Fruit fly (Drosophila melanogaster) whole organism, embryonic: ENCODE measurements around the gene Sr-CIII.

Experiments
- Adf1 ChIP-seq: fragments of 200-800 bp; sonication (Bioruptor generic); IDR thresholded peaks from 2 replicates; pipeline ENCODE4 v1.3.6; 2022; ENCODE audit warnings: missing biosample characterization, missing genetic modification characterization
- Aef1 ChIP-seq: fragments of 200-800 bp; sonication (Bioruptor generic); IDR thresholded peaks from 3 replicates; pipeline ENCODE4 v1.3.6; 2022; ENCODE audit warnings: missing biosample characterization, missing genetic modification characterization
- CG10147 ChIP-seq: fragments of 200-800 bp; sonication (Bioruptor generic); optimal IDR thresholded peaks from 2 replicates; lab custom pipeline; 2019; ENCODE audit warnings: missing biosample characterization, mild to moderate bottlenecking, missing genetic modification characterization, moderate library complexity
- CG11695 ChIP-seq: fragments of 200-800 bp; sonication (Bioruptor generic); IDR thresholded peaks from 3 replicates; pipeline ENCODE4 v1.3.6; 2022; ENCODE audit warnings: missing biosample characterization, missing genetic modification characterization
- CG12299 ChIP-seq: fragments of 200-800 bp; sonication (Bioruptor generic); optimal IDR thresholded peaks from 2 replicates; lab custom pipeline; 2018; ENCODE audit warnings: missing biosample characterization, mild to moderate bottlenecking, missing genetic modification characterization
- CG14014 ChIP-seq: fragments of 200-800 bp; sonication (Bioruptor generic); IDR thresholded peaks from 2 replicates; pipeline ENCODE4 v1.3.6; 2022; ENCODE audit warnings: missing biosample characterization, missing genetic modification characterization
- CG1647 ChIP-seq: fragments of 200-800 bp; sonication (Bioruptor generic); optimal IDR thresholded peaks from 3 replicates; lab custom pipeline; 2016; ENCODE audit warnings: missing biosample characterization, missing genetic modification characterization
- CG17328 ChIP-seq: fragments of 200-800 bp; sonication (Bioruptor generic); IDR thresholded peaks from 2 replicates; pipeline ENCODE4 v1.3.6; 2022; ENCODE audit warnings: missing biosample characterization, missing genetic modification characterization
- CG1792 ChIP-seq: fragments of 200-800 bp; sonication (Bioruptor generic); optimal IDR thresholded peaks from 2 replicates; lab custom pipeline; 2016; ENCODE audit warnings: missing biosample characterization, missing genetic modification characterization
- CG2120 ChIP-seq: fragments of 200-800 bp; sonication (Bioruptor generic); optimal IDR thresholded peaks from 3 replicates; lab custom pipeline; 2016; ENCODE audit warnings: missing biosample characterization, missing genetic modification characterization
- CG2129 ChIP-seq: fragments of 200-800 bp; sonication (Bioruptor generic); IDR thresholded peaks from 2 replicates; pipeline ENCODE4 v1.3.6; 2022; ENCODE audit warnings: missing biosample characterization, missing genetic modification characterization; ENCODE audit not compliant: partially characterized antibody
- CG2678 ChIP-seq: fragments of 200-800 bp; sonication (Bioruptor generic); optimal IDR thresholded peaks from 3 replicates; lab custom pipeline; 2019; ENCODE audit warnings: missing biosample characterization, mild to moderate bottlenecking, missing genetic modification characterization, moderate library complexity
- CG31441 ChIP-seq: fragments of 200-800 bp; sonication (Bioruptor generic); IDR thresholded peaks from 2 replicates; pipeline ENCODE4 v1.3.6; 2022; ENCODE audit warnings: missing biosample characterization, missing genetic modification characterization
- CG3281 ChIP-seq: fragments of 200-800 bp; sonication (Bioruptor generic); optimal IDR thresholded peaks from 3 replicates; lab custom pipeline; 2017; ENCODE audit warnings: missing biosample characterization, mild to moderate bottlenecking, missing genetic modification characterization
- CG3407 ChIP-seq: fragments of 200-800 bp; sonication (Bioruptor generic); optimal IDR thresholded peaks from 2 replicates; lab custom pipeline; 2018; ENCODE audit warnings: missing biosample characterization, mild to moderate bottlenecking, missing genetic modification characterization
- CG3838 ChIP-seq: fragments of 200-800 bp; sonication (Bioruptor generic); optimal IDR thresholded peaks from 3 replicates; lab custom pipeline; 2016; ENCODE audit warnings: missing biosample characterization, missing genetic modification characterization
- CG3995 ChIP-seq: fragments of 200-800 bp; sonication (Bioruptor generic); optimal IDR thresholded peaks from 3 replicates; lab custom pipeline; 2016; ENCODE audit warnings: missing biosample characterization, missing genetic modification characterization
- CG4424 ChIP-seq: fragments of 200-800 bp; sonication (Bioruptor generic); optimal IDR thresholded peaks from 3 replicates; lab custom pipeline; 2016; ENCODE audit warnings: missing biosample characterization, missing genetic modification characterization
- CG6272 ChIP-seq: fragments of 200-800 bp; sonication (Bioruptor generic); IDR thresholded peaks from 2 replicates; pipeline ENCODE4 v1.3.6; 2022; ENCODE audit warnings: missing biosample characterization, missing genetic modification characterization
- CG6683 ChIP-seq: fragments of 200-800 bp; sonication (Bioruptor generic); optimal IDR thresholded peaks from 2 replicates; lab custom pipeline; 2017; ENCODE audit warnings: missing biosample characterization, mild to moderate bottlenecking, missing genetic modification characterization, missing genetic modification reagents
- CG7372 ChIP-seq: fragments of 200-800 bp; sonication (Bioruptor generic); IDR thresholded peaks from 2 replicates; pipeline ENCODE4 v1.3.6; 2022; ENCODE audit warnings: missing biosample characterization, missing genetic modification characterization
- CG7987 ChIP-seq: fragments of 200-800 bp; sonication (Bioruptor generic); optimal IDR thresholded peaks from 2 replicates; lab custom pipeline; 2018; ENCODE audit warnings: missing biosample characterization, mild to moderate bottlenecking, missing genetic modification characterization, moderate library complexity
- CG8944 ChIP-seq: fragments of 200-800 bp; sonication (Bioruptor generic); optimal IDR thresholded peaks from 3 replicates; lab custom pipeline; 2016; ENCODE audit warnings: missing biosample characterization, missing genetic modification characterization
- Chrac-16 ChIP-seq: fragments of 200-800 bp; sonication (Bioruptor generic); optimal IDR thresholded peaks from 3 replicates; lab custom pipeline; 2016; ENCODE audit warnings: missing biosample characterization, missing genetic modification characterization
- Dip2 ChIP-seq: fragments of 200-800 bp; sonication (Bioruptor generic); IDR thresholded peaks from 2 replicates; pipeline ENCODE4 v1.3.6; 2022; ENCODE audit warnings: missing biosample characterization, missing genetic modification characterization
- Dll ChIP-seq: fragments of 200-800 bp; sonication (Bioruptor generic); IDR thresholded peaks from 4 replicates; pipeline ENCODE4 v1.3.6; 2022; ENCODE audit warnings: missing biosample characterization, missing genetic modification characterization; ENCODE audit not compliant: partially characterized antibody
- ERR ChIP-seq: fragments of 200-800 bp; sonication (Bioruptor generic); optimal IDR thresholded peaks from 2 replicates; lab custom pipeline; 2016; ENCODE audit warnings: missing biosample characterization, missing genetic modification characterization
- HHEX ChIP-seq: fragments of 200-800 bp; sonication (Bioruptor generic); optimal IDR thresholded peaks from 3 replicates; lab custom pipeline; 2017; ENCODE audit warnings: missing biosample characterization, mild to moderate bottlenecking, missing genetic modification characterization, missing genetic modification reagents
- Optix ChIP-seq: fragments of 200-800 bp; sonication (Bioruptor generic); IDR thresholded peaks from 3 replicates; pipeline ENCODE4 v1.3.6; 2022; ENCODE audit warnings: missing biosample characterization, missing genetic modification characterization
- Pdp1 ChIP-seq, 2 experiments: fragments of 200-800 bp; sonication (Bioruptor generic); optimal IDR thresholded peaks; 3 replicates each; lab custom pipeline; 2016; ENCODE audit warnings: missing biosample characterization in 2 of 2, missing genetic modification characterization in 2 of 2, mild to moderate bottlenecking in 1 of 2, moderate library complexity in 1 of 2
- Poxn ChIP-seq: fragments of 200-800 bp; sonication (Bioruptor generic); IDR thresholded peaks from 2 replicates; pipeline ENCODE4 v1.3.6; 2022; ENCODE audit warnings: missing biosample characterization, missing genetic modification characterization
- Trl ChIP-seq, 3 experiments: fragments of >200 bp in 2 of 3; fragments of 200-800 bp in 1 of 3; sonication (Bioruptor generic) in 1 of 3; optimal IDR thresholded peaks; 2 replicates in 1 of 3; 3 replicates in 2 of 3; lab custom pipeline; 2016 to 2017; ENCODE audit warnings: missing biosample characterization in 1 of 3, missing genetic modification characterization in 1 of 3
- Vsx1 ChIP-seq: fragments of 200-800 bp; sonication (Bioruptor generic); optimal IDR thresholded peaks from 2 replicates; lab custom pipeline; 2017; ENCODE audit warnings: missing biosample characterization, mild to moderate bottlenecking, missing genetic modification characterization, missing genetic modification reagents
- Xrp1 ChIP-seq: fragments of 200-800 bp; sonication (Bioruptor generic); IDR thresholded peaks from 2 replicates; pipeline ENCODE4 v1.3.6; 2022; ENCODE audit warnings: missing biosample characterization, missing genetic modification characterization
- ab ChIP-seq: fragments of 200-800 bp; sonication (Bioruptor generic); optimal IDR thresholded peaks from 2 replicates; lab custom pipeline; 2016; ENCODE audit warnings: missing biosample characterization, missing genetic modification characterization
- abd-A ChIP-seq: fragments of 200-800 bp; sonication (Bioruptor generic); optimal IDR thresholded peaks from 3 replicates; lab custom pipeline; 2019; ENCODE audit warnings: missing biosample characterization, mild to moderate bottlenecking, missing genetic modification characterization, moderate library complexity
- bab2 ChIP-seq: fragments of 200-800 bp; sonication (Bioruptor generic); optimal IDR thresholded peaks from 2 replicates; lab custom pipeline; 2016; ENCODE audit warnings: missing biosample characterization, missing genetic modification characterization
- cad ChIP-seq: fragments of >200 bp; optimal IDR thresholded peaks from 2 replicates; lab custom pipeline; 2017; ENCODE audit warnings: missing biosample characterization, missing genetic modification characterization
- cato ChIP-seq: fragments of 200-800 bp; sonication (Bioruptor generic); optimal IDR thresholded peaks from 2 replicates; lab custom pipeline; 2016; ENCODE audit warnings: missing biosample characterization, missing genetic modification characterization, borderline replicate concordance
- chn ChIP-seq: fragments of 200-800 bp; sonication (Bioruptor generic); optimal IDR thresholded peaks from 2 replicates; lab custom pipeline; 2016; ENCODE audit warnings: missing biosample characterization, missing genetic modification characterization
- dysf ChIP-seq: fragments of 200-800 bp; sonication (Bioruptor generic); IDR thresholded peaks from 3 replicates; pipeline ENCODE4 v1.3.6; 2022; ENCODE audit warnings: missing biosample characterization, missing genetic modification characterization
- gcm ChIP-seq: fragments of 200-800 bp; sonication (Bioruptor generic); optimal IDR thresholded peaks from 2 replicates; lab custom pipeline; 2019; ENCODE audit warnings: missing biosample characterization, mild to moderate bottlenecking, missing genetic modification characterization, moderate library complexity
- gem ChIP-seq: fragments of 200-800 bp; sonication (Bioruptor generic); optimal IDR thresholded peaks from 2 replicates; lab custom pipeline; 2019; ENCODE audit warnings: missing biosample characterization, mild to moderate bottlenecking, missing genetic modification characterization, moderate library complexity
- lmd ChIP-seq: fragments of 200-800 bp; sonication (Bioruptor generic); IDR thresholded peaks from 2 replicates; pipeline ENCODE4 v1.3.6; 2022; ENCODE audit warnings: missing biosample characterization, missing genetic modification characterization
- lov ChIP-seq, 2 experiments: fragments of 200-800 bp in 1 of 2; fragments of >200 bp in 1 of 2; sonication (Bioruptor generic) in 1 of 2; IDR thresholded peaks in 1 of 2; optimal IDR thresholded peaks in 1 of 2; 2 replicates in 1 of 2; 3 replicates in 1 of 2; pipeline versions ENCODE4 v1.3.6 to Lab custom; 2017 to 2022; ENCODE audit warnings: missing biosample characterization in 1 of 2, missing genetic modification characterization in 1 of 2
- org-1 ChIP-seq: fragments of 200-800 bp; sonication (Bioruptor generic); optimal IDR thresholded peaks from 2 replicates; lab custom pipeline; 2017; ENCODE audit warnings: missing biosample characterization, missing genetic modification characterization
- pita ChIP-seq: fragments of 200-800 bp; sonication (Bioruptor generic); optimal IDR thresholded peaks from 2 replicates; lab custom pipeline; 2017; ENCODE audit warnings: missing biosample characterization, mild to moderate bottlenecking, missing genetic modification characterization
- prd ChIP-seq, 3 experiments: fragments of >200 bp in 2 of 3; fragments of 200-800 bp in 1 of 3; sonication (Bioruptor generic) in 1 of 3; optimal IDR thresholded peaks in 2 of 3; IDR thresholded peaks in 1 of 3; 2 replicates in 2 of 3; 3 replicates in 1 of 3; pipeline versions ENCODE4 v1.3.6 to Lab custom; 2017 to 2022; ENCODE audit warnings: missing biosample characterization in 1 of 3, missing genetic modification characterization in 1 of 3
- sim ChIP-seq: fragments of 200-800 bp; sonication (Bioruptor generic); IDR thresholded peaks from 2 replicates; pipeline ENCODE4 v1.3.6; 2022; ENCODE audit warnings: missing biosample characterization, missing genetic modification characterization
- z ChIP-seq: fragments of 200-800 bp; sonication (Bioruptor generic); IDR thresholded peaks from 3 replicates; pipeline ENCODE4 v1.3.6; 2022; ENCODE audit warnings: missing biosample characterization, missing genetic modification characterization

The Sr-CIII gene

DNA sequence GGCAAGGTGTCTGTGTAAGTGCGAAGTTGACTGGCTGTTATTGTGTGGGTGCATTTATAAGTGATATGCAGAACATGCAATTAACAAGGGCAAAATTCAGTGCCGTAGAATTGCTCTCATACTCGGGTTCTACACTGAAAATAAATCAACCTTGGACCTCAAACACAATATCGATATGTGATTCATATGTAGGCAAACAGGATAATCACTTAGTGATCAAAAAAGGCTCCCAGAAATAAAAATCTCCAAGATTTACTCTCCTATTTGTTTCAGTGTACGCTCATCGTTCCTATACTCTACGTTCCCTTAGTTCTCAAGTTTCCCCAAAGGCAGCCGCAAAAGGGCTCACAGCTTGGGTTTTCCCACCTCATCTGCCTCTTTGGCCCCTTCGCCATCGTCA, 48.6 kb upstream of the Sr-CIII start (continued):
- TF ChIP-seq Xrp1 (peak; percentile 48; the same call in 1 of the 2 replicates), CG2129 (GFP tag; lab: Robert Waterston, UW) (no peak), CG7372 (GFP tag; lab: Robert Waterston, UW) (no peak), sim (GFP tag; lab: Robert Waterston, UW) (no peak), ab (no peak), CG17328 (GFP tag; lab: Robert Waterston, UW) (no peak), z (no peak), CG1792 (GFP tag; lab: Kevin White, UChicago) (no peak), bab2 (no peak), CG1647 (no peak), CG12299 (tag; lab: Kevin White, UChicago) (no peak), gem (tag; lab: Kevin White, UChicago) (peak; percentile 7), Dll (GFP tag; lab: Robert Waterston, UW) (no peak), cato (GFP tag; lab: Kevin White, UChicago) (no peak), CG3995 (no peak), CG6683 (GFP tag; lab: Kevin White, UChicago) (no peak), CG14014 (no peak), HHEX (GFP tag; lab: Kevin White, UChicago) (no peak), Vsx1 (GFP tag; lab: Kevin White, UChicago) (no peak), CG7987 (GFP tag; lab: Kevin White, UChicago) (no peak), CG2120 (GFP tag; lab: Kevin White, UChicago) (peak; percentile 1), CG3281 (GFP tag; lab: Kevin White, UChicago) (no peak), CG3407 (GFP tag; lab: Kevin White, UChicago) (no peak), org-1 (GFP tag; lab: Kevin White, UChicago) (no peak), CG2678 (tag; lab: Kevin White, UChicago) (no peak), CG10147 (GFP tag; lab: Kevin White, UChicago) (no peak), prd (optimal IDR thresholded peaks at IDR 0.05; lab: Kevin White, UChicago) (no peak), prd (GFP tag; IDR thresholded peaks at IDR 0.05; lab: Robert Waterston, UW) (peak; percentile 40; the same call in 2 of the 3 replicates), Aef1 (GFP tag; lab: Robert Waterston, UW) (0 out of 3 replicates have a peak, but pooled peaks have one; percentile 21), CG6272 (GFP tag; lab: Robert Waterston, UW) (no peak), lmd (GFP tag; lab: Robert Waterston, UW) (0 out of 2 replicates have a peak, but pooled peaks have one; percentile 23), pita (GFP tag; lab: Kevin White, UChicago) (no peak), Trl (optimal IDR thresholded peaks at IDR 0.05; lab: Kevin White, UChicago) (no peak), Trl (GFP tag; optimal IDR thresholded peaks at IDR 0.05; lab: Kevin White, UChicago) (no peak), CG3838 (no peak), gcm (GFP tag; lab: Kevin White, UChicago) (no peak), chn (GFP tag; lab: Kevin White, UChicago) (no peak), ERR (GFP tag; lab: Kevin White, UChicago) (no peak), Dip2 (GFP tag; lab: Robert Waterston, UW) (no peak), Adf1 (GFP tag; lab: Robert Waterston, UW) (no peak), Optix (GFP tag; lab: Robert Waterston, UW) (no peak), dysf (GFP tag; lab: Robert Waterston, UW) (0 out of 3 replicates have a peak, but pooled peaks have one; percentile 13), Chrac-16 (GFP tag; lab: Kevin White, UChicago) (peak; percentile 27), CG4424 (peak; percentile 12), Pdp1 (GFP tag; optimal IDR thresholded peaks at IDR 0.05; lab: Kevin White, UChicago) (no peak), abd-A (tag; lab: Kevin White, UChicago) (no peak), CG31441 (GFP tag; lab: Robert Waterston, UW) (no peak), lov (optimal IDR thresholded peaks at IDR 0.05; lab: Kevin White, UChicago) (no peak), lov (GFP tag; IDR thresholded peaks at IDR 0.05; lab: Robert Waterston, UW) (0 out of 3 replicates have a peak, but pooled peaks have one; percentile 13), cad (GFP tag; lab: Kevin White, UChicago) (no peak), CG8944 (GFP tag; lab: Kevin White, UChicago) (no peak), Poxn (GFP tag; lab: Robert Waterston, UW) (no peak), CG11695 (0 out of 3 replicates have a peak, but pooled peaks have one; percentile 30)
